Worm (Caenorhabditis elegans) whole organism, early embryonic: Measurements from ENCODE around the gene lmp-2.

Experiments used
- F13C5.2 ChIP-seq: sonication (generic microtip); optimal IDR thresholded peaks from 2 replicates; lab custom pipeline; 2017; ENCODE audit warnings: mild to moderate bottlenecking, missing genetic modification characterization, inconsistent platforms, missing compliant biosample characterization
- aly-1 ChIP-seq: sonication (generic microtip); optimal IDR thresholded peaks from 2 replicates; lab custom pipeline; 2016; ENCODE audit warnings: missing genetic modification characterization, missing compliant biosample characterization
- ama-1 ChIP-seq: fragments of 150-350 bp; optimal IDR thresholded peaks from 2 replicates; lab custom pipeline; 2014
- ceh-13 ChIP-seq: fragments of 200-800 bp; sonication (Bioruptor generic); optimal IDR thresholded peaks from 2 replicates; lab custom pipeline; 2018; ENCODE audit warnings: mild to moderate bottlenecking, missing genetic modification characterization, missing compliant biosample characterization
- ceh-36 ChIP-seq: sonication (generic microtip); optimal IDR thresholded peaks from 2 replicates; lab custom pipeline; 2016; ENCODE audit warnings: missing genetic modification characterization, inconsistent platforms, missing compliant biosample characterization
- ets-7 ChIP-seq: sonication (generic microtip); optimal IDR thresholded peaks from 2 replicates; lab custom pipeline; 2016; ENCODE audit warnings: missing genotype, missing genetic modification characterization, missing compliant biosample characterization
- flt-1 ChIP-seq: fragments of 200-800 bp; sonication (Bioruptor generic); IDR thresholded peaks from 2 replicates; pipeline ENCODE4 v1.3.6; 2022; ENCODE audit warnings: missing genetic modification characterization, missing compliant biosample characterization
- hnd-1 ChIP-seq: sonication (generic microtip); optimal IDR thresholded peaks from 2 replicates; lab custom pipeline; 2016; ENCODE audit warnings: missing genetic modification characterization, missing compliant biosample characterization
- sea-1 ChIP-seq: fragments of 200-800 bp; sonication (Bioruptor generic); conservative IDR thresholded peaks from 2 replicates; pipeline ENCODE4 v1.3.6; 2022; ENCODE audit warnings: missing genetic modification characterization, missing compliant biosample characterization
- tbx-37 ChIP-seq: fragments of 200-800 bp; sonication (Bioruptor generic); conservative IDR thresholded peaks from 2 replicates; pipeline ENCODE4 v1.3.6; 2022; ENCODE audit warnings: missing genetic modification reagents, missing genetic modification characterization, missing compliant biosample characterization
- tra-4 ChIP-seq: sonication (generic microtip); optimal IDR thresholded peaks from 2 replicates; lab custom pipeline; 2017; ENCODE audit warnings: missing genetic modification characterization, missing compliant biosample characterization

- TF ChIP-seq flt-1 (GFP tag; lab: Robert Waterston, UW) (no peak), aly-1 (tag; lab: Kevin White, UChicago) (no peak), sea-1 (GFP tag; lab: Robert Waterston, UW) (no peak), ets-7 (no peak), ceh-36 (tag; lab: Kevin White, UChicago) (no peak), ama-1 (lab: Kevin White, UChicago) (no peak), hnd-1 (tag; lab: Kevin White, UChicago) (no peak), tbx-37 (GFP tag; lab: Robert Waterston, UW) (no peak), F13C5.2 (tag; lab: Kevin White, UChicago) (no peak), tra-4 (no peak), ceh-13 (GFP tag; lab: Kevin White, UChicago) (no peak)
Measured at ce11 chrX:1148438-1148837, 23.0 kb downstream of the lmp-2 start, which contains the start of the genes R193.2 and R193.6.
